Worm (Caenorhabditis elegans) whole organism, L4 larva: Measurements from ENCODE around the gene R11G11.16.

Experiments used
- F10B5.3 ChIP-seq: sonication (generic microtip); optimal IDR thresholded peaks from 2 replicates; lab custom pipeline; 2016; ENCODE audit warnings: mild to moderate bottlenecking, missing genetic modification characterization, missing compliant biosample characterization
- F26F4.8 ChIP-seq: fragments of 200-800 bp; sonication (Bioruptor generic); conservative IDR thresholded peaks from 2 replicates; pipeline ENCODE4 v1.3.6; 2022; ENCODE audit warnings: missing genetic modification characterization, missing compliant biosample characterization
- F37D6.2 ChIP-seq: sonication (generic microtip); optimal IDR thresholded peaks from 2 replicates; lab custom pipeline; 2016; ENCODE audit warnings: mild to moderate bottlenecking, missing genetic modification characterization, missing compliant biosample characterization
- R02D3.7 ChIP-seq: fragments of 150-350 bp; sonication (generic microtip); optimal IDR thresholded peaks from 3 replicates; lab custom pipeline; 2014; ENCODE audit warnings: missing biosample characterization, missing genetic modification characterization
- Y105C5A.15 ChIP-seq: fragments of 200-800 bp; sonication (Bioruptor generic); IDR thresholded peaks from 2 replicates; pipeline ENCODE4 v1.3.6; 2022; ENCODE audit warnings: missing genetic modification characterization, missing compliant biosample characterization
- Y5F2A.4 ChIP-seq: fragments of 200-800 bp; sonication (Bioruptor generic); optimal IDR thresholded peaks from 2 replicates; lab custom pipeline; 2018; ENCODE audit warnings: mild to moderate bottlenecking, missing genetic modification characterization, missing compliant biosample characterization
- ZK546.5 ChIP-seq, 2 experiments: sonication (generic microtip); optimal IDR thresholded peaks; 2 replicates each; lab custom pipeline; 2017; ENCODE audit warnings: missing biosample characterization in 2 of 2, missing genetic modification characterization in 2 of 2
- aha-1 ChIP-seq: fragments of 150-350 bp; peaks from one replicate; lab custom pipeline; 2014; ENCODE audit warnings: missing biosample characterization, missing genetic modification characterization
- aly-2 ChIP-seq: sonication (generic microtip); optimal IDR thresholded peaks from 2 replicates; lab custom pipeline; 2018; ENCODE audit warnings: missing biosample characterization, missing genetic modification characterization
- arid-1 ChIP-seq: fragments of 200-800 bp; sonication (Bioruptor generic); conservative IDR thresholded peaks from 2 replicates; pipeline ENCODE4 v1.3.6; 2022; ENCODE audit warnings: missing genetic modification reagents, missing genetic modification characterization, missing compliant biosample characterization
- cey-2 ChIP-seq: sonication (generic microtip); optimal IDR thresholded peaks from 3 replicates; lab custom pipeline; 2017; ENCODE audit warnings: missing genetic modification characterization, mild to moderate bottlenecking, missing compliant biosample characterization, antibody characterized with exemption, borderline replicate concordance; ENCODE audit not compliant: insufficient read depth
- dmd-9 ChIP-seq: fragments of 200-800 bp; sonication (Bioruptor generic); IDR thresholded peaks from 2 replicates; pipeline ENCODE4 v1.3.6; 2022; ENCODE audit warnings: missing genetic modification reagents, missing genetic modification characterization, missing compliant biosample characterization
- duxl-1 ChIP-seq: sonication (generic microtip); optimal IDR thresholded peaks from 2 replicates; lab custom pipeline; 2016; ENCODE audit warnings: mild to moderate bottlenecking, missing genetic modification characterization, moderate library complexity, missing compliant biosample characterization; ENCODE audit not compliant: poor library complexity
- egl-27 ChIP-seq: sonication (generic microtip); optimal IDR thresholded peaks from 3 replicates; lab custom pipeline; 2017; ENCODE audit warnings: missing biosample characterization, missing genetic modification reagents, missing genetic modification characterization
- fkh-10 ChIP-seq: fragments of 150-350 bp; optimal IDR thresholded peaks from 2 replicates; lab custom pipeline; 2014; ENCODE audit warnings: missing biosample characterization, missing genetic modification reagents, missing genetic modification characterization
- hlh-11 ChIP-seq: fragments of 200-800 bp; sonication (Bioruptor generic); optimal IDR thresholded peaks from 2 replicates; lab custom pipeline; 2018; ENCODE audit warnings: mild to moderate bottlenecking, missing genetic modification characterization, missing compliant biosample characterization
- hlh-30 ChIP-seq: sonication (generic microtip); optimal IDR thresholded peaks from 2 replicates; lab custom pipeline; 2017; ENCODE audit warnings: antibody characterized with exemption, mild to moderate bottlenecking, missing genetic modification characterization, missing compliant biosample characterization; ENCODE audit not compliant: insufficient read depth
- lin-1 ChIP-seq: fragments of 200-800 bp; sonication (Bioruptor generic); IDR thresholded peaks from 2 replicates; pipeline ENCODE4 v1.3.6; 2022; ENCODE audit warnings: missing genetic modification reagents, missing genetic modification characterization, missing compliant biosample characterization
- lin-13 ChIP-seq: fragments of 150-350 bp; optimal IDR thresholded peaks from 2 replicates; lab custom pipeline; 2014; ENCODE audit warnings: missing biosample characterization, missing genetic modification reagents, missing genetic modification characterization
- lin-29 ChIP-seq: fragments of 200-800 bp; sonication (Bioruptor generic); IDR thresholded peaks from 2 replicates; pipeline ENCODE4 v1.3.6; 2022; ENCODE audit warnings: missing genetic modification reagents, missing genetic modification characterization, missing compliant biosample characterization
- madf-9 ChIP-seq: fragments of 200-800 bp; sonication (Bioruptor generic); conservative IDR thresholded peaks from 2 replicates; pipeline ENCODE4 v1.3.6; 2022; ENCODE audit warnings: missing genetic modification reagents, missing genetic modification characterization, missing compliant biosample characterization
- mep-1 ChIP-seq: fragments of 150-350 bp; sonication (generic microtip); optimal IDR thresholded peaks from 3 replicates; lab custom pipeline; 2014; ENCODE audit warnings: missing biosample characterization, missing genetic modification characterization
- nhr-102 ChIP-seq: sonication (generic microtip); optimal IDR thresholded peaks from 2 replicates; lab custom pipeline; 2016; ENCODE audit warnings: mild to moderate bottlenecking, missing genetic modification characterization, moderate library complexity, missing compliant biosample characterization
- nhr-111 ChIP-seq: fragments of 200-800 bp; sonication (Bioruptor generic); optimal IDR thresholded peaks from 2 replicates; lab custom pipeline; 2018; ENCODE audit warnings: mild to moderate bottlenecking, missing genetic modification characterization, missing compliant biosample characterization
- nhr-237 ChIP-seq: sonication (generic microtip); optimal IDR thresholded peaks from 2 replicates; lab custom pipeline; 2017; ENCODE audit warnings: missing biosample characterization, missing genetic modification characterization
- nhr-28 ChIP-seq: fragments of 150-350 bp; optimal IDR thresholded peaks from 2 replicates; lab custom pipeline; 2014; ENCODE audit warnings: missing biosample characterization, missing genetic modification characterization
- nhr-41 ChIP-seq: fragments of 200-800 bp; sonication (Bioruptor generic); IDR thresholded peaks from 2 replicates; pipeline ENCODE4 v1.3.6; 2022; ENCODE audit warnings: missing genetic modification reagents, missing genetic modification characterization, missing compliant biosample characterization
- nhr-6 ChIP-seq: fragments of 150-350 bp; optimal IDR thresholded peaks from 2 replicates; lab custom pipeline; 2014; ENCODE audit warnings: missing biosample characterization, missing genetic modification characterization
- nhr-76 ChIP-seq: fragments of 150-350 bp; optimal IDR thresholded peaks from 2 replicates; lab custom pipeline; 2014; ENCODE audit warnings: missing biosample characterization, missing genetic modification characterization
- nhr-77 ChIP-seq: fragments of 150-350 bp; optimal IDR thresholded peaks from 2 replicates; lab custom pipeline; 2014; ENCODE audit warnings: missing biosample characterization, missing genetic modification characterization
- pqm-1 ChIP-seq: sonication (generic microtip); optimal IDR thresholded peaks from 2 replicates; lab custom pipeline; 2017; ENCODE audit warnings: missing biosample characterization, missing genetic modification characterization
- spr-1 ChIP-seq: sonication (generic microtip); optimal IDR thresholded peaks from 2 replicates; lab custom pipeline; 2016; ENCODE audit warnings: mild to moderate bottlenecking, missing genetic modification characterization, missing compliant biosample characterization
- spr-3 ChIP-seq: fragments of 200-800 bp; sonication (Bioruptor generic); optimal IDR thresholded peaks from 2 replicates; lab custom pipeline; 2018; ENCODE audit warnings: mild to moderate bottlenecking, missing genetic modification characterization, missing compliant biosample characterization
- unc-130 ChIP-seq: sonication (generic microtip); optimal IDR thresholded peaks from 2 replicates; lab custom pipeline; 2016; ENCODE audit warnings: missing genetic modification reagents, missing genetic modification characterization, missing compliant biosample characterization
- vab-7 ChIP-seq: fragments of 200-800 bp; sonication (Bioruptor generic); IDR thresholded peaks from 2 replicates; pipeline ENCODE4 v1.3.6; 2022; ENCODE audit warnings: missing genetic modification reagents, missing genetic modification characterization, missing compliant biosample characterization
- zfp-3 ChIP-seq: fragments of 200-800 bp; sonication (Bioruptor generic); conservative IDR thresholded peaks from 2 replicates; pipeline ENCODE4 v1.3.6; 2022; ENCODE audit warnings: missing genetic modification reagents, missing genetic modification characterization, missing compliant biosample characterization

Gene R11G11.16

DNA sequence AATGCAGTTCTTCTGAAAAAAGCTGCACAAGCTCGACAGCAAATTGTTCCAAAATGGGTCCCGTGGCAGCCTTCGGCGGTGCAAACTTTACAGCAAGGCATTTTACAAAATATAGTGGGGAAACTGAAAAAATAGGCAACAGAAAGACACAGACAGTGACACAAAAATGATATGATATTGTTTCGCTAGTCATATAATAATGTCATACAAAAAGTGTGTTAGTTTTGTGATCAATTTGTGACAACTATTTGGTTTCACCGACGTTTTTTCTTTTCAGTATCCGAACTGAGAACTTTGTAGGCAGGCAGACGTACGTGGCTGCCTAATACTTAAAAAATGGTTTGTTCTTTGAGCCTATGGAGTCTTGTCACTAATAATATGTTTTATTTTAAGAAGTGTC lies 5.5 kb downstream of the R11G11.16 start, which contains the start of gene nhr-210:
Gene nhr-210, minus strand, starts transcription at position 101 of the 400 bp plus-strand sequence.
- no peak for TF ChIP-seq duxl-1 (tag; lab: Kevin White, UChicago)
- peak; percentile 12 for TF ChIP-seq pqm-1
- TF ChIP-seq nhr-28 (tag; lab: Kevin White, UChicago), result peak; percentile 36
- no peak for TF ChIP-seq vab-7 (GFP tag; lab: Robert Waterston, UW)
- no peak for TF ChIP-seq spr-1
- TF ChIP-seq lin-29, result no peak
- no peak for TF ChIP-seq spr-3 (GFP tag; lab: Kevin White, UChicago)
- TF ChIP-seq egl-27 (tag; lab: Kevin White, UChicago), result no peak
- no peak for TF ChIP-seq nhr-76 (tag; lab: Kevin White, UChicago)
- TF ChIP-seq nhr-102 (tag; lab: Kevin White, UChicago), result peak; percentile 77
- TF ChIP-seq arid-1, result no peak
- TF ChIP-seq aly-2 (tag; lab: Kevin White, UChicago), result no peak
- TF ChIP-seq unc-130, result no peak
- TF ChIP-seq F10B5.3, result no peak

ce11 chrV:512420-512819 lies 12.5 kb downstream of the R11G11.16 start, which contains the start of gene srh-37:
TSS of gene srh-37 (minus strand) at chrV:512520.
- TF ChIP-seq dmd-9 (no peak), nhr-6 (tag; lab: Kevin White, UChicago) (no peak), lin-13 (GFP tag; lab: Kevin White, UChicago) (no peak), mep-1 (tag; lab: Kevin White, UChicago) (no peak)

- TF ChIP-seq nhr-6 (tag; lab: Kevin White, UChicago) (no peak), zfp-3 (GFP tag; lab: Robert Waterston, UW) (no peak), ZK546.5 (tag; optimal IDR thresholded peaks at IDR 0.05; lab: Kevin White, UChicago) (no peak), hlh-30 (no peak)
Measured at ce11 chrV:505191-505590, 19.7 kb downstream of the R11G11.16 start, which contains the start of gene srlf-19. TSS of gene srlf-19 (plus strand) at chrV:505491.

- TF ChIP-seq lin-1 (GFP tag; lab: Robert Waterston, UW), result no peak
- TF ChIP-seq nhr-76 (tag; lab: Kevin White, UChicago), result no peak
- no peak for TF ChIP-seq nhr-41 (GFP tag; lab: Robert Waterston, UW)
- TF ChIP-seq hlh-11 (tag; lab: Kevin White, UChicago), result no peak
- TF ChIP-seq fkh-10 (GFP tag; lab: Kevin White, UChicago), result no peak
Measured at ce11 chrV:503728-504127, 21.2 kb downstream of the R11G11.16 start, which contains the start of gene srlf-35. TSS of gene srlf-35 (plus strand) at chrV:504028.

DNA sequence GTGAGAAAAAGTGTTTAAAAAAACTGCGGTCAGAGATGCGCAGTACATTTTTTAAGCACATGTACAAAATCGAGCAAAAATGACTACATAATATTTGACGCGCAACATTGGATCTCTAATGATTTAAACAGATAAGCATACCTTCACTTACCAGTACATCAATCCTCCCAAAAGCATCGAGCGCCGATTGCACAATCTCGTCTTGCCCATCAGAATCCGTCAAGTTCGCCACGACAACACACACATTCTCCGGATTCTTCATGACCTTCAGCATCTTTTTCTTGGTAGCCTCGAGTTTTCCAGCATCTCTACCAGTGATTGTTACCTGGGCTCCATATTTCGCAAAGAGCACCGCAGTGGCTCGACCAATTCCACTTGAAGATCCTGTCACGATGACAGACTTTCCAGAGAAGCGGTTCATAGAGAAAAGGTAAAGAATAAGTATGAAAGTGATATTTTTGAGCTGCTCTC lies 22.1 kb downstream of the R11G11.16 start, which contains the start of gene T01G6.10:
Gene T01G6.10, minus strand, starts transcription at position 421 of the 471 bp plus-strand sequence.
- TF ChIP-seq hlh-30, result no peak
- TF ChIP-seq aha-1 (tag; lab: Kevin White, UChicago), result peak; percentile 96

DNA sequence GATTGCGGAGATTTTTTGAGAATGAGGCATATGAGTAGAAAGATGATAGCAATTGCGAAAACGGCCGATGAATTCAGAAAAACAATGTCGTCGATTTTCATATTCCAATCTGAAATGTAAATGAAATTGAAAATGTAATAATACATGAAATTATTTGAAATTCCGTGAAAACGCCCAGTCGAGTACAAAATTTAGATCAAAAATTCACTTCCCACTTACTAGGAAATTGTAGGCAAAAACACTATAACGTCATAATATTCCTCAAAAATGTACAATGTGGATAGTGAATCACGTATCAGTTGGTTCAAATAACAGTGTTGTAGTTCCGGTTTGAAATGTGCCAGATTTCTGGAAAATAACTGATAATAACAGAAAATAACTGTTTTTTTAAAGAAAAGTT lies 23.7 kb downstream of the R11G11.16 start, which contains the start of gene str-256:
Gene str-256, minus strand, starts transcription at position 101 of the 400 bp plus-strand sequence.
- TF ChIP-seq Y105C5A.15 (GFP tag; lab: Robert Waterston, UW) (no peak), nhr-28 (tag; lab: Kevin White, UChicago) (no peak), cey-2 (tag; lab: Kevin White, UChicago) (no peak), nhr-111 (GFP tag; lab: Kevin White, UChicago) (no peak), nhr-77 (tag; lab: Kevin White, UChicago) (no peak), R02D3.7 (tag; lab: Kevin White, UChicago) (no peak), F26F4.8 (no peak), nhr-237 (tag; lab: Kevin White, UChicago) (no peak), madf-9 (no peak), Y5F2A.4 (GFP tag; lab: Kevin White, UChicago) (no peak), fkh-10 (GFP tag; lab: Kevin White, UChicago) (no peak), F37D6.2 (no peak)
